Fruit fly (Drosophila melanogaster) whole organism, adult: ENCODE results near the gene CG43051.

ENCODE experiments used
- CG11617 ChIP-seq: fragments of 200-800 bp; sonication (Bioruptor generic); optimal IDR thresholded peaks from 2 replicates; lab custom pipeline; 2017; ENCODE audit warnings: mild to moderate bottlenecking, missing biosample characterization, missing genetic modification reagents, missing genetic modification characterization
- CG14711 ChIP-seq: fragments of 200-800 bp; sonication (Bioruptor generic); optimal IDR thresholded peaks from 2 replicates; lab custom pipeline; 2018; ENCODE audit warnings: missing biosample characterization, mild to moderate bottlenecking, missing genetic modification characterization, moderate library complexity
- CG7101 ChIP-seq: fragments of 200-800 bp; sonication (Bioruptor generic); optimal IDR thresholded peaks from 2 replicates; lab custom pipeline; 2018; ENCODE audit warnings: missing biosample characterization, mild to moderate bottlenecking, missing genetic modification characterization, moderate library complexity
- Clk ChIP-seq: fragments of 200-800 bp; sonication (Bioruptor generic); optimal IDR thresholded peaks from 2 replicates; lab custom pipeline; 2017; ENCODE audit warnings: missing biosample characterization, missing genetic modification characterization
- Crg-1 ChIP-seq: fragments of 200-800 bp; sonication (Bioruptor generic); optimal IDR thresholded peaks from 2 replicates; lab custom pipeline; 2016; ENCODE audit warnings: missing biosample characterization, missing genetic modification characterization
- Hr96 ChIP-seq: fragments of 200-800 bp; sonication (Bioruptor generic); optimal IDR thresholded peaks from 2 replicates; lab custom pipeline; 2016; ENCODE audit warnings: missing biosample characterization, missing genetic modification characterization
- cnc ChIP-seq, 2 experiments: fragments of >200 bp; optimal IDR thresholded peaks; 2 replicates each; lab custom pipeline; 2017
- toe ChIP-seq: fragments of 200-800 bp; sonication (Bioruptor generic); optimal IDR thresholded peaks from 2 replicates; lab custom pipeline; 2016; ENCODE audit warnings: missing biosample characterization, missing genetic modification characterization

DNA sequence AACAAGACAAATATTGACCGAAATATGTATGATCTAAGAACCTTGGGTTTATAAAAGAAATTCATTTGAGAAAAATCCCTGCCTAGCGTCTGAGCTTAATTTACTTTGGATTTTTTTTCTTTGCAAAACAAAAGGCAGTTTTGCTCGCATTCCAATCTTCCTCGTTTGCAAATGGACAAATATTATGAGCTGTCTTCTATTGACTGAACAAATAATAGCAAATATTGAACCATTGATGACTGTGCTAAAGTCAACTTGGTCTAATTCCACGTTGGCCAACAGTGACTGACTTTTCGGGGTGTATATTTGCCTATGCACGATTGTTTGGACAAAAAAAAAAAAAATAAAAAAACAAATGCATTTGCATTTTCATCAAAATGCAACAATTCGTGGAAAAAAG lies 1.7 kb downstream of the CG43051 start:
- TF ChIP-seq CG7101 (tag; lab: Kevin White, UChicago) (no peak), Crg-1 (no peak), toe (GFP tag; lab: Kevin White, UChicago) (no peak), cnc (optimal IDR thresholded peaks at IDR 0.05; lab: Kevin White, UChicago) (no peak), CG11617 (no peak), Clk (no peak), CG14711 (no peak), Hr96 (GFP tag; lab: Kevin White, UChicago) (no peak)
